Worm (Caenorhabditis elegans) whole organism, young adult: ENCODE data around the gene Y116F11A.6.

Source experiments
- B0261.1 ChIP-seq: sonication (generic microtip); optimal IDR thresholded peaks from 2 replicates; lab custom pipeline; 2016; ENCODE audit warnings: mild to moderate bottlenecking, missing genetic modification characterization, moderate library complexity, missing compliant biosample characterization
- C06A6.2 ChIP-seq: fragments of 200-800 bp; sonication (Bioruptor generic); conservative IDR thresholded peaks from 2 replicates; pipeline ENCODE4 v1.3.6; 2022; ENCODE audit warnings: missing genetic modification characterization, missing compliant biosample characterization
- C17E4.6 ChIP-seq: fragments of 200-800 bp; sonication (Bioruptor generic); IDR thresholded peaks from 2 replicates; pipeline ENCODE4 v1.3.6; 2022; ENCODE audit warnings: missing genetic modification reagents, missing genetic modification characterization, missing compliant biosample characterization
- D2030.7 ChIP-seq: fragments of 200-800 bp; sonication (Bioruptor generic); IDR thresholded peaks from 2 replicates; pipeline ENCODE4 v1.3.6; 2022; ENCODE audit warnings: missing genetic modification reagents, missing genetic modification characterization, missing compliant biosample characterization
- F37B4.10 ChIP-seq: fragments of 200-800 bp; sonication (Bioruptor generic); IDR thresholded peaks from 2 replicates; pipeline ENCODE4 v1.3.6; 2022; ENCODE audit warnings: missing genetic modification characterization, missing compliant biosample characterization
- F52B5.7 ChIP-seq: sonication (generic microtip); optimal IDR thresholded peaks from 2 replicates; lab custom pipeline; 2016; ENCODE audit warnings: mild to moderate bottlenecking, missing genetic modification characterization, missing compliant biosample characterization
- F57A8.1 ChIP-seq: fragments of 200-800 bp; sonication (Bioruptor generic); optimal IDR thresholded peaks from 2 replicates; lab custom pipeline; 2018; ENCODE audit warnings: mild to moderate bottlenecking, missing genetic modification characterization, moderate library complexity, missing compliant biosample characterization
- F57C9.4 ChIP-seq: sonication (generic microtip); optimal IDR thresholded peaks from 2 replicates; lab custom pipeline; 2017; ENCODE audit warnings: mild to moderate bottlenecking, missing genetic modification characterization, missing compliant biosample characterization
- K12H6.12 ChIP-seq: fragments of 200-800 bp; sonication (Bioruptor generic); optimal IDR thresholded peaks from 2 replicates; lab custom pipeline; 2018; ENCODE audit warnings: mild to moderate bottlenecking, missing genetic modification characterization, missing compliant biosample characterization
- Y53F4B.3 ChIP-seq: fragments of 200-800 bp; sonication (Bioruptor generic); IDR thresholded peaks from 2 replicates; pipeline ENCODE4 v1.3.6; 2022; ENCODE audit warnings: missing genetic modification reagents, missing genetic modification characterization, missing compliant biosample characterization
- Y56A3A.18 ChIP-seq: fragments of 200-800 bp; sonication (Bioruptor generic); IDR thresholded peaks from 2 replicates; pipeline ENCODE4 v1.3.6; 2022; ENCODE audit warnings: missing genetic modification reagents, missing genetic modification characterization, missing compliant biosample characterization
- aptf-3 ChIP-seq: fragments of 200-800 bp; sonication (Bioruptor generic); IDR thresholded peaks from 2 replicates; pipeline ENCODE4 v1.3.6; 2022; ENCODE audit warnings: missing genetic modification characterization, missing compliant biosample characterization
- attf-6 ChIP-seq: fragments of 200-800 bp; sonication (Bioruptor generic); IDR thresholded peaks from 2 replicates; pipeline ENCODE4 v1.3.6; 2022; ENCODE audit warnings: missing genetic modification reagents, missing genetic modification characterization, missing compliant biosample characterization
- ccch-3 ChIP-seq: fragments of 200-800 bp; sonication (Bioruptor generic); optimal IDR thresholded peaks from 2 replicates; lab custom pipeline; 2018; ENCODE audit warnings: mild to moderate bottlenecking, missing genetic modification characterization, missing compliant biosample characterization
- cebp-1 ChIP-seq, 2 experiments: fragments of 200-800 bp in 1 of 2; sonication (Bioruptor generic) in 1 of 2; sonication (generic microtip) in 1 of 2; IDR thresholded peaks in 1 of 2; optimal IDR thresholded peaks in 1 of 2; 2 replicates each; pipeline versions ENCODE4 v1.3.6 to Lab custom; 2017 to 2022; ENCODE audit warnings: missing compliant biosample characterization in 2 of 2, missing genetic modification characterization in 2 of 2, mild to moderate bottlenecking in 1 of 2, missing genetic modification reagents in 1 of 2, moderate library complexity in 1 of 2
- ceh-40 ChIP-seq: fragments of 200-800 bp; sonication (Bioruptor generic); IDR thresholded peaks from 2 replicates; pipeline ENCODE4 v1.3.6; 2022; ENCODE audit warnings: missing genetic modification characterization, missing compliant biosample characterization
- ceh-91 ChIP-seq: fragments of 200-800 bp; sonication (Bioruptor generic); IDR thresholded peaks from 2 replicates; pipeline ENCODE4 v1.3.6; 2022; ENCODE audit warnings: missing genetic modification reagents, missing genetic modification characterization, missing compliant biosample characterization
- dpl-1 ChIP-seq: fragments of 150-350 bp; optimal IDR thresholded peaks from 2 replicates; lab custom pipeline; 2014; ENCODE audit warnings: missing biosample characterization, missing genetic modification reagents, missing genetic modification characterization
- egl-18 ChIP-seq: fragments of 200-800 bp; sonication (Bioruptor generic); IDR thresholded peaks from 2 replicates; pipeline ENCODE4 v1.3.6; 2022; ENCODE audit warnings: missing genetic modification reagents, missing genetic modification characterization, missing compliant biosample characterization
- ets-4 ChIP-seq: fragments of 200-800 bp; sonication (Bioruptor generic); optimal IDR thresholded peaks from 2 replicates; lab custom pipeline; 2018; ENCODE audit warnings: mild to moderate bottlenecking, missing genetic modification characterization, missing compliant biosample characterization
- him-1 ChIP-seq: sonication (generic microtip); optimal IDR thresholded peaks from 2 replicates; lab custom pipeline; 2016; ENCODE audit warnings: missing genotype, missing genetic modification reagents, missing genetic modification characterization, missing compliant biosample characterization
- hmg-1.2 ChIP-seq: fragments of 200-800 bp; sonication (Bioruptor generic); IDR thresholded peaks from 2 replicates; pipeline ENCODE4 v1.3.6; 2022; ENCODE audit warnings: missing genetic modification reagents, missing genetic modification characterization, missing compliant biosample characterization
- hsf-1 ChIP-seq: fragments of 200-800 bp; sonication (Bioruptor generic); IDR thresholded peaks from 2 replicates; pipeline ENCODE4 v1.3.6; 2022; ENCODE audit warnings: missing genetic modification reagents, missing genetic modification characterization, missing compliant biosample characterization
- lag-1 ChIP-seq: fragments of 200-800 bp; sonication (Bioruptor generic); IDR thresholded peaks from 2 replicates; pipeline ENCODE4 v1.3.6; 2022; ENCODE audit warnings: missing genetic modification reagents, missing genetic modification characterization, missing compliant biosample characterization
- lin-26 ChIP-seq: fragments of 200-800 bp; sonication (Bioruptor generic); IDR thresholded peaks from 2 replicates; pipeline ENCODE4 v1.3.6; 2022; ENCODE audit warnings: missing genetic modification reagents, missing genetic modification characterization, missing compliant biosample characterization
- lin-35 ChIP-seq, 3 experiments: fragments of 150-350 bp in 2 of 3; sonication (generic microtip) in 1 of 3; optimal IDR thresholded peaks; 2 replicates each; lab custom pipeline; 2014 to 2018; ENCODE audit warnings: missing biosample characterization in 3 of 3, missing genetic modification characterization in 3 of 3, missing genetic modification reagents in 3 of 3
- lin-54 ChIP-seq: fragments of 200-800 bp; sonication (Bioruptor generic); optimal IDR thresholded peaks from 2 replicates; lab custom pipeline; 2018; ENCODE audit warnings: mild to moderate bottlenecking, missing genetic modification characterization, missing compliant biosample characterization
- lsl-1 ChIP-seq: fragments of 200-800 bp; sonication (Bioruptor generic); optimal IDR thresholded peaks from 2 replicates; lab custom pipeline; 2018; ENCODE audit warnings: mild to moderate bottlenecking, missing genetic modification characterization, moderate library complexity, missing compliant biosample characterization
- mel-28 ChIP-seq: sonication (generic microtip); optimal IDR thresholded peaks from 2 replicates; lab custom pipeline; 2016; ENCODE audit warnings: borderline replicate concordance, mild to moderate bottlenecking, missing genetic modification characterization, missing compliant biosample characterization
- nfya-2 ChIP-seq: fragments of 200-800 bp; sonication (Bioruptor generic); IDR thresholded peaks from 2 replicates; pipeline ENCODE4 v1.3.6; 2022; ENCODE audit warnings: missing genetic modification reagents, missing genetic modification characterization, missing compliant biosample characterization
- nhr-120 ChIP-seq: fragments of 200-800 bp; sonication (Bioruptor generic); IDR thresholded peaks from 2 replicates; pipeline ENCODE4 v1.3.6; 2022; ENCODE audit warnings: missing genetic modification characterization, missing compliant biosample characterization
- nhr-27 ChIP-seq: fragments of 200-800 bp; sonication (Bioruptor generic); optimal IDR thresholded peaks from 2 replicates; lab custom pipeline; 2018; ENCODE audit warnings: mild to moderate bottlenecking, missing genetic modification characterization, moderate library complexity, missing compliant biosample characterization
- rcor-1 ChIP-seq: fragments of 200-800 bp; sonication (Bioruptor generic); IDR thresholded peaks from 2 replicates; pipeline ENCODE4 v1.3.6; 2022; ENCODE audit warnings: missing genetic modification reagents, missing genetic modification characterization, missing compliant biosample characterization
- rec-8 ChIP-seq, 2 experiments: sonication (generic microtip); optimal IDR thresholded peaks; 2 replicates each; lab custom pipeline; 2016; ENCODE audit warnings: mild to moderate bottlenecking in 2 of 2, missing genetic modification characterization in 2 of 2, missing genetic modification reagents in 2 of 2, missing genotype in 2 of 2, missing biosample characterization in 1 of 2, missing compliant biosample characterization in 1 of 2, moderate library complexity in 1 of 2
- snpc-1.1 ChIP-seq: sonication (generic microtip); optimal IDR thresholded peaks from 2 replicates; lab custom pipeline; 2017; ENCODE audit warnings: missing genetic modification characterization, mild to moderate bottlenecking, missing compliant biosample characterization, antibody characterized with exemption, moderate library complexity, missing genotype, missing genetic modification reagents; ENCODE audit not compliant: insufficient read depth
- xnd-1 ChIP-seq: sonication (generic microtip); optimal IDR thresholded peaks from 2 replicates; lab custom pipeline; 2016; ENCODE audit warnings: missing genotype, missing genetic modification reagents, missing genetic modification characterization, missing compliant biosample characterization
- ztf-25 ChIP-seq: fragments of 200-800 bp; sonication (Bioruptor generic); IDR thresholded peaks from 2 replicates; pipeline ENCODE4 v1.3.6; 2022; ENCODE audit warnings: missing genetic modification reagents, missing genetic modification characterization, missing compliant biosample characterization
- ztf-6 ChIP-seq: fragments of 200-800 bp; sonication (Bioruptor generic); IDR thresholded peaks from 2 replicates; pipeline ENCODE4 v1.3.6; 2022; ENCODE audit warnings: missing genetic modification reagents, missing genetic modification characterization, missing compliant biosample characterization

Gene Y116F11A.6

ce11 chrV:19722881-19723280 is 3.5 kb downstream of the Y116F11A.6 start (continued):
- TF ChIP-seq snpc-1.1 (tag; lab: Kevin White, UChicago) (no peak), nfya-2 (GFP tag; lab: Robert Waterston, UW) (no peak), lsl-1 (GFP tag; lab: Kevin White, UChicago) (peak; percentile 3), ztf-25 (GFP tag; lab: Robert Waterston, UW) (0 out of 2 replicates have a peak, but pooled peaks have one; percentile 53), lin-26 (0 out of 2 replicates have a peak, but pooled peaks have one; percentile 68), F57C9.4 (no peak), ets-4 (GFP tag; lab: Kevin White, UChicago) (no peak), lag-1 (GFP tag; lab: Robert Waterston, UW) (no peak), hsf-1 (GFP tag; lab: Robert Waterston, UW) (no peak), K12H6.12 (tag; lab: Kevin White, UChicago) (no peak), nhr-120 (GFP tag; lab: Robert Waterston, UW) (no peak), C06A6.2 (GFP tag; lab: Robert Waterston, UW) (no peak), mel-28 (tag; lab: Kevin White, UChicago) (no peak), lin-54 (peak; percentile 25), xnd-1 (tag; lab: Kevin White, UChicago) (no peak), egl-18 (GFP tag; lab: Robert Waterston, UW) (no peak), hmg-1.2 (GFP tag; lab: Robert Waterston, UW) (peak; percentile 69), rec-8 (tag; optimal IDR thresholded peaks at IDR 0.05; lab: Kevin White, UChicago) (peak; percentile 5 to 14), him-1 (tag; lab: Kevin White, UChicago) (peak; percentile 4), aptf-3 (GFP tag; lab: Robert Waterston, UW) (no peak), Y56A3A.18 (GFP tag; lab: Robert Waterston, UW) (no peak), C17E4.6 (GFP tag; lab: Robert Waterston, UW) (no peak), ceh-40 (GFP tag; lab: Robert Waterston, UW) (no peak), D2030.7 (peak; percentile 61), ceh-91 (no peak), B0261.1 (tag; lab: Kevin White, UChicago) (peak; percentile 86), ccch-3 (no peak), nhr-27 (tag; lab: Kevin White, UChicago) (no peak), attf-6 (no peak), F37B4.10 (no peak), ztf-6 (GFP tag; lab: Robert Waterston, UW) (0 out of 2 replicates have a peak, but pooled peaks have one; percentile 7), Y53F4B.3 (GFP tag; lab: Robert Waterston, UW) (no peak), rcor-1 (GFP tag; lab: Robert Waterston, UW) (0 out of 2 replicates have a peak, but pooled peaks have one; percentile 42), lin-35 (GFP tag; optimal IDR thresholded peaks at IDR 0.05; lab: Kevin White, UChicago) (no peak), F52B5.7 (no peak)

- TF ChIP-seq dpl-1 (no peak), F57A8.1 (GFP tag; lab: Kevin White, UChicago) (no peak), hmg-1.2 (GFP tag; lab: Robert Waterston, UW) (peak; percentile 62), cebp-1 (GFP tag; IDR thresholded peaks at IDR 0.05; lab: Robert Waterston, UW) (0 out of 2 replicates have a peak, but pooled peaks have one; percentile 13), cebp-1 (tag; optimal IDR thresholded peaks at IDR 0.05; lab: Kevin White, UChicago) (peak; percentile 55)
These were observed 5.2 kb downstream of the Y116F11A.6 start for ce11 chrV:19724589-19724988.
